Worm (Caenorhabditis elegans): ENCODE data around the gene srg-8.

- TF ChIP-seq aptf-2 (GFP tag; conservative IDR thresholded peaks at IDR 0.05) = no peak
- TF ChIP-seq nhr-179 (tag; optimal IDR thresholded peaks at IDR 0.05) = no peak
- no peak for TF ChIP-seq egl-44 (GFP tag; IDR thresholded peaks at IDR 0.05)
- no peak for TF ChIP-seq tbp1 (GFP tag; optimal IDR thresholded peaks at IDR 0.05)
Measured at ce11 chrIII:6254737-6255136, at the start of gene srg-8.
